Worm (Caenorhabditis elegans): Measurements from ENCODE around the gene hlh-28.

hlh-28 gene

ce11 chrX:17521425-17521824, 29.4 kb upstream of the hlh-28 start:
- peak in 1 of 2 experiments; percentile 39 for TF ChIP-seq mdl-1 (tag; optimal IDR thresholded peaks at IDR 0.05)
- no peak for TF ChIP-seq zfp-3 (GFP tag; conservative IDR thresholded peaks at IDR 0.05)
- TF ChIP-seq ctbp-1 (GFP tag; IDR thresholded peaks at IDR 0.05): 0 out of 2 replicates have a peak, but pooled peaks have one; percentile 26

DNA sequence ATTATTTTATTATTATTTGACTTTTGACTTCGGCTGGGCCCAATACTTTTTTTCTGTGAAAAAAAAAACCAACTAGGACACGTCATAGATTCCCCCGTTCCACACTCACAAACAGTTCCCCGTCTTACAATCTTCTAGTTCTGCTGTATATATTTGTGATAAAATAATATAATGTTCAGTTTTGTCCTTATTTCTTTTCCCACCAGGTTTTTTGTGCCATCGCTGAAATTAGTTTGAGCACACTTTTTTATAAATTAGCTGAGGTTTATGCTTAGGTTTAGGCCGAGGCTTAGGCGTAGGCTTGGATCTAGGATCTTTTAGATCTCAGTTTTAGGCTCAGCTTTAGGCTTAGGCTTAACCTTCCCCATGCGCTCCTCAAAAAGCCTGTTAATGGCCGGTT, 23.5 kb upstream of the hlh-28 start:
- TF ChIP-seq aha-1 (tag) (peak; percentile 35), vab-7 (GFP tag; IDR thresholded peaks at IDR 0.05) (no peak), unc-62 (GFP tag; optimal IDR thresholded peaks at IDR 0.05 in 1 of 2) (peak in 1 of 2 experiments; percentile 92), unc-62 (tag; optimal IDR thresholded peaks at IDR 0.05) (no peak), ces-1 (GFP tag; optimal IDR thresholded peaks at IDR 0.05) (no peak)

ce11 chrX:17528068-17528467, 22.8 kb upstream of the hlh-28 start, which contains the start of gene sup-10:
sup-10 (plus strand) TSS chrX:17528344.
- TF ChIP-seq lir-3 (tag; optimal IDR thresholded peaks at IDR 0.05) (no peak), lin-1 (GFP tag; IDR thresholded peaks at IDR 0.05) (no peak), mep-1 (tag; optimal IDR thresholded peaks at IDR 0.05) (no peak), hlh-11 (tag; optimal IDR thresholded peaks at IDR 0.05) (peak; percentile 40), nhr-76 (tag; optimal IDR thresholded peaks at IDR 0.05) (no peak), unc-62 (GFP tag; optimal IDR thresholded peaks at IDR 0.05 in 1 of 2) (peak in 1 of 2 experiments; percentile 55), unc-62 (tag; optimal IDR thresholded peaks at IDR 0.05) (no peak), D1046.2 (GFP tag; IDR thresholded peaks at IDR 0.05) (no peak), ceh-20 (GFP tag; IDR thresholded peaks at IDR 0.05) (0 out of 2 replicates have a peak, but pooled peaks have one; percentile 11), aha-1 (tag) (peak; percentile 55), dmd-6 (GFP tag; IDR thresholded peaks at IDR 0.05) (no peak)

DNA sequence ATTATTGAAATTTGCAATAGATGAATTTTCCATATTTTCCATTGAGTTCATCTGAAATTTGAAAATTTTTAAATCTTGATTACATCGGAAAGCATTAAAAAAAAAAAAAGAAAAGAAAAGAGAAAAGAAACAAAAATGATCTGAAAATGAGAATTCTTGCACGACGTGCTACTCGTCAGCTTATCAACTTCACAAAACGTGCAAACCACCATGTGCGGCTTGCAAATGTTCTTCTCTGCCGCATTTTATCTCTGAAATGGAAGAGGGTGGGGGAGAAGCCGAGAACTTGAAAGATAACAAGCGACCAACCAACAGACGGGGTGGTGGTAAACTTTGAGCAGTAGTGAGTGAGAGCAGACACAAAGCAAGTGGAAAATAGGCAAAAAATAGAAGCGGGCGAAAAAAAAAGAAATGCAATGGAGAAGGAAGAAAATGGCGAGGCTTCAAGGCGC, 16.8 kb upstream of the hlh-28 start, which contains the start of gene F31A3.3:
TSS of gene F31A3.3 (minus strand) at position 51 of the 452 bp plus-strand sequence.
- no peak for TF ChIP-seq nhr-42 (GFP tag; IDR thresholded peaks at IDR 0.05)
- no peak for TF ChIP-seq ceh-82 (tag; optimal IDR thresholded peaks at IDR 0.05)
- TF ChIP-seq hlh-11 (tag; optimal IDR thresholded peaks at IDR 0.05): peak; percentile 36
- no peak for TF ChIP-seq hlh-30 (tag; optimal IDR thresholded peaks at IDR 0.05; ENCODE audit: insufficient read depth)
- TF ChIP-seq nhr-28 (tag; optimal IDR thresholded peaks at IDR 0.05): peak; percentile 54
- TF ChIP-seq dmd-8 (GFP tag; IDR thresholded peaks at IDR 0.05): no peak
- peak in 1 of 2 experiments; percentile 46 for TF ChIP-seq mdl-1 (tag; optimal IDR thresholded peaks at IDR 0.05)
- TF ChIP-seq pqm-1 (tag; optimal IDR thresholded peaks at IDR 0.05): peak; percentile 51
- TF ChIP-seq rbr-2 (tag; optimal IDR thresholded peaks at IDR 0.05): no peak
- TF ChIP-seq madf-5 (GFP tag; IDR thresholded peaks at IDR 0.05): no peak
- TF ChIP-seq hif-1 (tag; optimal IDR thresholded peaks at IDR 0.05): no peak
- TF ChIP-seq mxl-3 (GFP tag; optimal IDR thresholded peaks at IDR 0.05): peak; percentile 51
- no peak for TF ChIP-seq skn-1 (tag; optimal IDR thresholded peaks at IDR 0.05)
- peak; percentile 83 for TF ChIP-seq dmd-6 (GFP tag; IDR thresholded peaks at IDR 0.05)
- TF ChIP-seq Y48G9A.11 (GFP tag; IDR thresholded peaks at IDR 0.05): no peak
- no peak for TF ChIP-seq unc-62 (GFP tag; optimal IDR thresholded peaks at IDR 0.05 in 1 of 2)
- TF ChIP-seq unc-62 (tag; optimal IDR thresholded peaks at IDR 0.05): no peak
- no peak for TF ChIP-seq hmg-1.1 (GFP tag; IDR thresholded peaks at IDR 0.05)
- TF ChIP-seq Y105C5A.15 (GFP tag; IDR thresholded peaks at IDR 0.05): no peak
- TF ChIP-seq zag-1 (tag; optimal IDR thresholded peaks at IDR 0.05): no peak
- peak; percentile 6 for TF ChIP-seq aha-1 (tag)
- 0 out of 2 replicates have a peak, but pooled peaks have one; percentile 27 for TF ChIP-seq saeg-2 (GFP tag; IDR thresholded peaks at IDR 0.05)
- TF ChIP-seq mxl-2 (GFP tag; conservative IDR thresholded peaks at IDR 0.05): no peak
- TF ChIP-seq T20F7.1 (GFP tag; optimal IDR thresholded peaks at IDR 0.05): no peak

- TF ChIP-seq hlh-30 (tag; optimal IDR thresholded peaks at IDR 0.05; ENCODE audit: insufficient read depth): peak; percentile 54
- TF ChIP-seq daf-16 (GFP tag; optimal IDR thresholded peaks at IDR 0.05): peak in 1 of 2 experiments; percentile 20
- TF ChIP-seq daf-16 (tag; optimal IDR thresholded peaks at IDR 0.05): no peak
- no peak for TF ChIP-seq ztf-7 (tag; optimal IDR thresholded peaks at IDR 0.05)
- no peak for TF ChIP-seq skn-1 (tag; optimal IDR thresholded peaks at IDR 0.05)
- TF ChIP-seq madf-5 (GFP tag; IDR thresholded peaks at IDR 0.05): no peak
- no peak for TF ChIP-seq F10B5.3 (tag; optimal IDR thresholded peaks at IDR 0.05)
These were observed 16.0 kb upstream of the hlh-28 start for ce11 chrX:17534877-17535276.
